Worm (Caenorhabditis elegans): ENCODE results near the gene pkg-2.
A peak's percentile ranks its signal among the peaks of the same experiment; 100 is the strongest.

The pkg-2 gene

ce11 chrIV:8542272-8542671, 21.6 kb downstream of the pkg-2 start (continued):
- TF ChIP-seq daf-16 (GFP tag; optimal IDR thresholded peaks at IDR 0.05) (no peak), daf-16 (tag; optimal IDR thresholded peaks at IDR 0.05) (peak; percentile 76), vab-7 (GFP tag; IDR thresholded peaks at IDR 0.05) (no peak), duxl-1 (tag; optimal IDR thresholded peaks at IDR 0.05; ENCODE audit: poor library complexity) (no peak), F49E8.2 (tag; optimal IDR thresholded peaks at IDR 0.05; ENCODE audit: borderline replicate concordance) (no peak), hlh-30 (tag; optimal IDR thresholded peaks at IDR 0.05; ENCODE audit: insufficient read depth) (no peak), T20F7.1 (GFP tag; optimal IDR thresholded peaks at IDR 0.05) (no peak), tra-1 (GFP tag; IDR thresholded peaks at IDR 0.05) (no peak)

- TF ChIP-seq mdt-29 (GFP tag; IDR thresholded peaks at IDR 0.05) (no peak), aly-2 (tag; optimal IDR thresholded peaks at IDR 0.05) (no peak), php-3 (GFP tag; IDR thresholded peaks at IDR 0.05) (no peak), spr-1 (tag; optimal IDR thresholded peaks at IDR 0.05) (no peak), dmd-8 (GFP tag; IDR thresholded peaks at IDR 0.05) (no peak), dve-1 (tag; optimal IDR thresholded peaks at IDR 0.05; ENCODE audit: insufficient read depth) (no peak), mxl-2 (GFP tag; conservative IDR thresholded peaks at IDR 0.05) (no peak), hmg-1.1 (GFP tag; IDR thresholded peaks at IDR 0.05) (no peak), ama-1 (optimal IDR thresholded peaks at IDR 0.05) (no peak), egl-43 (GFP tag; IDR thresholded peaks at IDR 0.05) (no peak), madf-5 (GFP tag; IDR thresholded peaks at IDR 0.05) (no peak), ceh-28 (tag; optimal IDR thresholded peaks at IDR 0.05) (no peak), daf-8 (GFP tag; IDR thresholded peaks at IDR 0.05) (no peak)
These were observed 38.4 kb downstream of the pkg-2 start, which contains the start of gene npr-22 for ce11 chrIV:8559132-8559531. npr-22 (plus strand) TSS chrIV:8559432.

- TF ChIP-seq hif-1 (tag; optimal IDR thresholded peaks at IDR 0.05) (no peak), dmd-6 (GFP tag; IDR thresholded peaks at IDR 0.05) (no peak), zfp-2 (tag; optimal IDR thresholded peaks at IDR 0.05) (no peak), F10B5.3 (tag; optimal IDR thresholded peaks at IDR 0.05) (no peak), ztf-11 (tag; optimal IDR thresholded peaks at IDR 0.05) (no peak), fkh-10 (GFP tag; optimal IDR thresholded peaks at IDR 0.05) (no peak), lin-39 (tag; optimal IDR thresholded peaks at IDR 0.05) (no peak), ces-1 (GFP tag; optimal IDR thresholded peaks at IDR 0.05) (no peak), lin-15B (tag; optimal IDR thresholded peaks at IDR 0.05) (no peak), nhr-77 (tag; optimal IDR thresholded peaks at IDR 0.05) (no peak), lsy-2 (tag; optimal IDR thresholded peaks at IDR 0.05) (no peak)
These were observed 49.6 kb downstream of the pkg-2 start, which contains the start of gene Y59H11AM.4 for ce11 chrIV:8570253-8570652. Y59H11AM.4 (minus strand) TSS chrIV:8570353.

- no peak for TF ChIP-seq T26A8.4 (GFP tag; IDR thresholded peaks at IDR 0.05)
- no peak for TF ChIP-seq Y75B8A.6 (GFP tag; IDR thresholded peaks at IDR 0.05)
- TF ChIP-seq mes-2 (tag; optimal IDR thresholded peaks at IDR 0.05; ENCODE audit: poor library complexity, severe bottlenecking): no peak
- TF ChIP-seq nhr-28 (tag; optimal IDR thresholded peaks at IDR 0.05): no peak
- TF ChIP-seq unc-62 (GFP tag; optimal IDR thresholded peaks at IDR 0.05 in 1 of 2): peak in 1 of 2 experiments; percentile 92
- no peak for TF ChIP-seq unc-62 (tag; optimal IDR thresholded peaks at IDR 0.05)
- no peak for TF ChIP-seq tag-97 (GFP tag; IDR thresholded peaks at IDR 0.05)
- no peak for TF ChIP-seq spr-1 (tag; optimal IDR thresholded peaks at IDR 0.05)
- peak; percentile 10 for TF ChIP-seq aha-1 (tag)
- no peak for TF ChIP-seq nhr-102 (tag; optimal IDR thresholded peaks at IDR 0.05)
- TF ChIP-seq nhr-237 (tag; optimal IDR thresholded peaks at IDR 0.05): no peak
- TF ChIP-seq hmg-1.1 (GFP tag; IDR thresholded peaks at IDR 0.05): no peak
These were observed 50.0 kb downstream of the pkg-2 start for ce11 chrIV:8570719-8571118.
